Worm (Caenorhabditis elegans): ENCODE measurements around the gene C15H11.10.

DNA sequence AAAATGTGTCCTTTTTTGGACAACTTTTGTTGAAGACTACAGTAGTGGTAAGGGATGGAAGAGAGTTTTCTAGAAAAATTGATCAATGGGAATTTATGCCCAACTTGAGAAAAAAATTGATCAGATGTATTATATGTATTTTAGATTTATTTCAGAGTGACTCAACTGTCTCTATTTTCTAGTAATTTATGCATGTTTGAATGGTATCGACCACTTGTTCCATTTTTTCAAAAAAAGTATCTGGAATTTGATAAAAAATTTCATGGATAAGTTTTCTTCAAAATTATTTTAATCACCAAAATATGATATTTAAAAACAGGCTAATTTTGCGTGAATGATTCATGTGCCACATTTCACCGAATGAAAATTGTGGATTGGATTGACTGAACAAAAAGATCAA, at the start of gene C15H11.10:
- TF ChIP-seq lin-13 (GFP tag; optimal IDR thresholded peaks at IDR 0.05): no peak
- TF ChIP-seq egl-27 (tag; optimal IDR thresholded peaks at IDR 0.05): no peak

Measured in whole organism, L2 larva.